Worm (Caenorhabditis elegans): ENCODE measurements around the gene vps-45.

The vps-45 gene

ce11 chrX:974499-975235, at the start of gene vps-45:
Gene vps-45, minus strand, starts transcription at chrX:974848.
- TF ChIP-seq hmbx-1 (tag; optimal IDR thresholded peaks at IDR 0.05) (no peak), F13C5.2 (tag; optimal IDR thresholded peaks at IDR 0.05) (peak; percentile 7), ama-1 (optimal IDR thresholded peaks at IDR 0.05) (no peak), hmg-4 (GFP tag; optimal IDR thresholded peaks at IDR 0.05) (peak; percentile 45), flt-1 (GFP tag; IDR thresholded peaks at IDR 0.05) (no peak), tra-4 (tag; optimal IDR thresholded peaks at IDR 0.05) (no peak), scrt-1 (GFP tag; IDR thresholded peaks at IDR 0.05) (no peak), aly-1 (tag; optimal IDR thresholded peaks at IDR 0.05) (no peak), tbx-11 (GFP tag; IDR thresholded peaks at IDR 0.05) (no peak), ceh-36 (tag; optimal IDR thresholded peaks at IDR 0.05) (no peak), B0310.2 (tag; optimal IDR thresholded peaks at IDR 0.05) (no peak), pes-1 (GFP tag; IDR thresholded peaks at IDR 0.05) (no peak)

- TF ChIP-seq sea-1 (GFP tag; conservative IDR thresholded peaks at IDR 0.05) (no peak), F13C5.2 (tag; optimal IDR thresholded peaks at IDR 0.05) (peak; percentile 22), hmg-4 (GFP tag; optimal IDR thresholded peaks at IDR 0.05) (peak; percentile 79), scrt-1 (GFP tag; IDR thresholded peaks at IDR 0.05) (no peak)
Observed at ce11 chrX:1021835-1022311, 47.2 kb upstream of the vps-45 start.

ce11 chrX:1018586-1018985, 43.9 kb upstream of the vps-45 start:
- TF ChIP-seq B0310.2 (tag; optimal IDR thresholded peaks at IDR 0.05) (no peak), aly-1 (tag; optimal IDR thresholded peaks at IDR 0.05) (no peak), hnd-1 (tag; optimal IDR thresholded peaks at IDR 0.05) (no peak), ets-7 (tag; optimal IDR thresholded peaks at IDR 0.05) (no peak), ceh-13 (GFP tag; optimal IDR thresholded peaks at IDR 0.05) (no peak), flt-1 (GFP tag; IDR thresholded peaks at IDR 0.05) (no peak), hmg-4 (GFP tag; optimal IDR thresholded peaks at IDR 0.05) (no peak)

- TF ChIP-seq hmg-4 (GFP tag; optimal IDR thresholded peaks at IDR 0.05), result no peak
- TF ChIP-seq ets-7 (tag; optimal IDR thresholded peaks at IDR 0.05), result no peak
- TF ChIP-seq sea-1 (GFP tag; conservative IDR thresholded peaks at IDR 0.05), result no peak
- TF ChIP-seq hnd-1 (tag; optimal IDR thresholded peaks at IDR 0.05), result no peak
- TF ChIP-seq hmbx-1 (tag; optimal IDR thresholded peaks at IDR 0.05), result no peak
- TF ChIP-seq tbx-37 (GFP tag; conservative IDR thresholded peaks at IDR 0.05), result no peak
- no peak for TF ChIP-seq tra-4 (tag; optimal IDR thresholded peaks at IDR 0.05)
- TF ChIP-seq ceh-13 (GFP tag; optimal IDR thresholded peaks at IDR 0.05), result no peak
- no peak for TF ChIP-seq F13C5.2 (tag; optimal IDR thresholded peaks at IDR 0.05)
- TF ChIP-seq ama-1 (optimal IDR thresholded peaks at IDR 0.05), result no peak
- no peak for TF ChIP-seq scrt-1 (GFP tag; IDR thresholded peaks at IDR 0.05)
- TF ChIP-seq aly-1 (tag; optimal IDR thresholded peaks at IDR 0.05), result no peak
- no peak for TF ChIP-seq flt-1 (GFP tag; IDR thresholded peaks at IDR 0.05)
- no peak for TF ChIP-seq B0310.2 (tag; optimal IDR thresholded peaks at IDR 0.05)
Observed at ce11 chrX:1017456-1017855, 42.8 kb upstream of the vps-45 start, which contains the start of the genes F55A4.13 and nlf-1. Gene F55A4.13, minus strand, starts transcription at chrX:1017556. Gene nlf-1, minus strand, starts transcription at chrX:1017567.

ce11 chrX:1014708-1015107, 40.1 kb upstream of the vps-45 start:
- TF ChIP-seq ets-7 (tag; optimal IDR thresholded peaks at IDR 0.05), result no peak
- TF ChIP-seq flt-1 (GFP tag; IDR thresholded peaks at IDR 0.05), result no peak
- TF ChIP-seq aly-1 (tag; optimal IDR thresholded peaks at IDR 0.05), result no peak
- no peak for TF ChIP-seq ceh-13 (GFP tag; optimal IDR thresholded peaks at IDR 0.05)
- no peak for TF ChIP-seq hmg-4 (GFP tag; optimal IDR thresholded peaks at IDR 0.05)
- TF ChIP-seq tbx-37 (GFP tag; conservative IDR thresholded peaks at IDR 0.05), result no peak
- no peak for TF ChIP-seq ceh-36 (tag; optimal IDR thresholded peaks at IDR 0.05)
- TF ChIP-seq tra-4 (tag; optimal IDR thresholded peaks at IDR 0.05), result no peak
- no peak for TF ChIP-seq pes-1 (GFP tag; IDR thresholded peaks at IDR 0.05)
- TF ChIP-seq sea-1 (GFP tag; conservative IDR thresholded peaks at IDR 0.05), result no peak
- TF ChIP-seq tbx-11 (GFP tag; IDR thresholded peaks at IDR 0.05), result no peak
- TF ChIP-seq scrt-1 (GFP tag; IDR thresholded peaks at IDR 0.05), result no peak
- TF ChIP-seq hmbx-1 (tag; optimal IDR thresholded peaks at IDR 0.05), result no peak
- no peak for TF ChIP-seq B0310.2 (tag; optimal IDR thresholded peaks at IDR 0.05)
- TF ChIP-seq F13C5.2 (tag; optimal IDR thresholded peaks at IDR 0.05), result no peak
- TF ChIP-seq hnd-1 (tag; optimal IDR thresholded peaks at IDR 0.05), result no peak

ce11 chrX:1012385-1012866, 37.8 kb upstream of the vps-45 start:
- TF ChIP-seq hmbx-1 (tag; optimal IDR thresholded peaks at IDR 0.05) (no peak), B0310.2 (tag; optimal IDR thresholded peaks at IDR 0.05) (no peak), ets-7 (tag; optimal IDR thresholded peaks at IDR 0.05) (no peak), pes-1 (GFP tag; IDR thresholded peaks at IDR 0.05) (no peak), tbx-11 (GFP tag; IDR thresholded peaks at IDR 0.05) (no peak), hnd-1 (tag; optimal IDR thresholded peaks at IDR 0.05) (no peak), hmg-4 (GFP tag; optimal IDR thresholded peaks at IDR 0.05) (no peak), ama-1 (optimal IDR thresholded peaks at IDR 0.05) (no peak), scrt-1 (GFP tag; IDR thresholded peaks at IDR 0.05) (no peak), ceh-13 (GFP tag; optimal IDR thresholded peaks at IDR 0.05) (no peak)

- TF ChIP-seq aly-1 (tag; optimal IDR thresholded peaks at IDR 0.05) (no peak), hmg-4 (GFP tag; optimal IDR thresholded peaks at IDR 0.05) (peak; percentile 14)
Observed at ce11 chrX:1010627-1011452, 36.2 kb upstream of the vps-45 start.

Data from whole organism, early embryonic.